Fruit fly (Drosophila melanogaster) whole organism, embryonic: ENCODE measurements around the gene osk.
A peak's percentile ranks its signal among the peaks of the same experiment; 100 is the strongest.

Experiments used
- Abd-B ChIP-seq: fragments of 200-800 bp; sonication (Bioruptor generic); optimal IDR thresholded peaks from 2 replicates; lab custom pipeline; 2018; ENCODE audit warnings: missing biosample characterization, mild to moderate bottlenecking, missing genetic modification characterization, moderate library complexity
- BtbVII ChIP-seq: fragments of 200-800 bp; sonication (Bioruptor generic); optimal IDR thresholded peaks from 3 replicates; lab custom pipeline; 2017; ENCODE audit warnings: missing biosample characterization, mild to moderate bottlenecking, missing genetic modification characterization
- CG10321 ChIP-seq: fragments of 200-800 bp; sonication (Bioruptor generic); IDR thresholded peaks from 2 replicates; pipeline ENCODE4 v1.3.6; 2022; ENCODE audit warnings: missing biosample characterization, missing genetic modification characterization
- CG10462 ChIP-seq: fragments of 200-800 bp; sonication (Bioruptor generic); optimal IDR thresholded peaks from 2 replicates; lab custom pipeline; 2016; ENCODE audit warnings: missing biosample characterization, missing genetic modification characterization
- CG10654 ChIP-seq: fragments of 200-800 bp; sonication (Bioruptor generic); optimal IDR thresholded peaks from 2 replicates; lab custom pipeline; 2016; ENCODE audit warnings: missing biosample characterization, missing genetic modification characterization
- CG11696 ChIP-seq: fragments of 200-800 bp; sonication (Bioruptor generic); IDR thresholded peaks from 2 replicates; pipeline ENCODE4 v1.3.6; 2022; ENCODE audit warnings: missing biosample characterization, missing genetic modification characterization
- CG11723 ChIP-seq: fragments of 200-800 bp; sonication (Bioruptor generic); optimal IDR thresholded peaks from 2 replicates; lab custom pipeline; 2017; ENCODE audit warnings: missing biosample characterization, mild to moderate bottlenecking, missing genetic modification characterization
- CG12071 ChIP-seq: fragments of 200-800 bp; sonication (Bioruptor generic); optimal IDR thresholded peaks from 3 replicates; lab custom pipeline; 2018; ENCODE audit warnings: missing biosample characterization, mild to moderate bottlenecking, missing genetic modification characterization
- CG12104 ChIP-seq: fragments of 200-800 bp; sonication (Bioruptor generic); optimal IDR thresholded peaks from 3 replicates; lab custom pipeline; 2016; ENCODE audit warnings: missing biosample characterization, missing genetic modification characterization
- CG14710 ChIP-seq: fragments of 200-800 bp; sonication (Bioruptor generic); optimal IDR thresholded peaks from 3 replicates; lab custom pipeline; 2019; ENCODE audit warnings: missing biosample characterization, mild to moderate bottlenecking, missing genetic modification characterization, moderate library complexity
- CG1529 ChIP-seq: fragments of 200-800 bp; sonication (Bioruptor generic); optimal IDR thresholded peaks from 3 replicates; lab custom pipeline; 2018; ENCODE audit warnings: missing biosample characterization, missing genetic modification characterization
- CG1602 ChIP-seq: fragments of 200-800 bp; sonication (Bioruptor generic); optimal IDR thresholded peaks from 3 replicates; lab custom pipeline; 2016; ENCODE audit warnings: missing biosample characterization, missing genetic modification characterization
- CG17359 ChIP-seq: fragments of 200-800 bp; sonication (Bioruptor generic); optimal IDR thresholded peaks from 3 replicates; lab custom pipeline; 2018; ENCODE audit warnings: missing biosample characterization, mild to moderate bottlenecking, missing genetic modification characterization, moderate library complexity
- CG18011 ChIP-seq: fragments of 200-800 bp; sonication (Bioruptor generic); optimal IDR thresholded peaks from 2 replicates; lab custom pipeline; 2017; ENCODE audit warnings: missing biosample characterization, missing genetic modification characterization, mild to moderate bottlenecking, moderate library complexity, missing genotype
- CG18764 ChIP-seq: fragments of 200-800 bp; sonication (Bioruptor generic); optimal IDR thresholded peaks from 3 replicates; lab custom pipeline; 2016; ENCODE audit warnings: missing biosample characterization, missing genetic modification characterization
- CG2889 ChIP-seq: fragments of 200-800 bp; sonication (Bioruptor generic); IDR thresholded peaks from 3 replicates; pipeline ENCODE4 v1.3.6; 2022; ENCODE audit warnings: missing biosample characterization, missing genetic modification characterization
- CG3281 ChIP-seq: fragments of 200-800 bp; sonication (Bioruptor generic); optimal IDR thresholded peaks from 3 replicates; lab custom pipeline; 2017; ENCODE audit warnings: missing biosample characterization, mild to moderate bottlenecking, missing genetic modification characterization
- CG4282 ChIP-seq: fragments of 200-800 bp; sonication (Bioruptor generic); optimal IDR thresholded peaks from 2 replicates; lab custom pipeline; 2016; ENCODE audit warnings: missing biosample characterization, missing genetic modification characterization
- CG6254 ChIP-seq: fragments of 200-800 bp; sonication (Bioruptor generic); optimal IDR thresholded peaks from 3 replicates; lab custom pipeline; 2017; ENCODE audit warnings: mild to moderate bottlenecking, missing biosample characterization, missing genetic modification reagents, missing genetic modification characterization
- CG7372 ChIP-seq: fragments of 200-800 bp; sonication (Bioruptor generic); IDR thresholded peaks from 2 replicates; pipeline ENCODE4 v1.3.6; 2022; ENCODE audit warnings: missing biosample characterization, missing genetic modification characterization
- CG9932 ChIP-seq: fragments of 200-800 bp; sonication (Bioruptor generic); IDR thresholded peaks from 2 replicates; pipeline ENCODE4 v1.3.6; 2022; ENCODE audit warnings: missing biosample characterization, missing genetic modification characterization
- Camta ChIP-seq: fragments of 200-800 bp; sonication (Bioruptor generic); optimal IDR thresholded peaks from 2 replicates; lab custom pipeline; 2016; ENCODE audit warnings: missing biosample characterization, missing genetic modification characterization
- CkIIα-i1 ChIP-seq: fragments of 200-800 bp; sonication (Bioruptor generic); IDR thresholded peaks from 2 replicates; pipeline ENCODE4 v1.3.6; 2022; ENCODE audit warnings: missing biosample characterization, missing genetic modification characterization
- Fer2 ChIP-seq: fragments of 200-800 bp; sonication (Bioruptor generic); optimal IDR thresholded peaks from 2 replicates; lab custom pipeline; 2018; ENCODE audit warnings: missing biosample characterization, mild to moderate bottlenecking, missing genetic modification characterization, moderate library complexity
- Fer3 ChIP-seq: fragments of 200-800 bp; sonication (Bioruptor generic); optimal IDR thresholded peaks from 2 replicates; lab custom pipeline; 2018; ENCODE audit warnings: missing biosample characterization, mild to moderate bottlenecking, missing genetic modification characterization, moderate library complexity
- Hr3 ChIP-seq: fragments of 200-800 bp; sonication (Bioruptor generic); optimal IDR thresholded peaks from 3 replicates; lab custom pipeline; 2016; ENCODE audit warnings: missing biosample characterization, missing genetic modification characterization
- Nf-YA ChIP-seq: fragments of 200-800 bp; sonication (Bioruptor generic); IDR thresholded peaks from 2 replicates; pipeline ENCODE4 v1.3.6; 2022; ENCODE audit warnings: missing biosample characterization, missing genetic modification characterization
- Oli ChIP-seq: fragments of 200-800 bp; sonication (Bioruptor generic); optimal IDR thresholded peaks from 2 replicates; lab custom pipeline; 2018; ENCODE audit warnings: missing biosample characterization, mild to moderate bottlenecking, missing genetic modification characterization, moderate library complexity
- Ptx1 ChIP-seq: fragments of 200-800 bp; sonication (Bioruptor generic); IDR thresholded peaks from 2 replicates; pipeline ENCODE4 v1.3.6; 2022; ENCODE audit warnings: missing biosample characterization, missing genetic modification characterization
- Ravus ChIP-seq: fragments of 200-800 bp; sonication (Bioruptor generic); IDR thresholded peaks from 2 replicates; pipeline ENCODE4 v1.3.6; 2022; ENCODE audit warnings: missing biosample characterization, missing genetic modification characterization
- Rfx ChIP-seq: fragments of 200-800 bp; sonication (Bioruptor generic); IDR thresholded peaks from 2 replicates; pipeline ENCODE4 v1.3.6; 2022; ENCODE audit warnings: missing biosample characterization, missing genetic modification characterization
- Tbp ChIP-seq: fragments of >200 bp; optimal IDR thresholded peaks from 2 replicates; lab custom pipeline; 2018; ENCODE audit warnings: missing biosample characterization, missing genetic modification characterization
- Xbp1 ChIP-seq: fragments of 200-800 bp; sonication (Bioruptor generic); optimal IDR thresholded peaks from 3 replicates; lab custom pipeline; 2016; ENCODE audit warnings: missing biosample characterization, mild to moderate bottlenecking, missing genetic modification characterization
- chif ChIP-seq, 2 experiments: fragments of 200-800 bp; sonication (Bioruptor generic); optimal IDR thresholded peaks; 3 replicates each; lab custom pipeline; 2016; ENCODE audit warnings: missing biosample characterization in 2 of 2, missing genetic modification characterization in 2 of 2
- chm ChIP-seq: fragments of 200-800 bp; sonication (Bioruptor generic); IDR thresholded peaks from 2 replicates; pipeline ENCODE4 v1.3.6; 2022; ENCODE audit warnings: missing biosample characterization, missing genetic modification characterization
- danr ChIP-seq: fragments of 200-800 bp; sonication (Bioruptor generic); IDR thresholded peaks from 2 replicates; pipeline ENCODE4 v1.3.6; 2022; ENCODE audit warnings: missing biosample characterization, missing genetic modification characterization
- ewg ChIP-seq: fragments of 200-800 bp; sonication (Bioruptor generic); optimal IDR thresholded peaks from 3 replicates; lab custom pipeline; 2017; ENCODE audit warnings: mild to moderate bottlenecking, missing biosample characterization, missing genetic modification reagents, missing genetic modification characterization
- gfzf ChIP-seq: fragments of 200-800 bp; sonication (Bioruptor generic); optimal IDR thresholded peaks from 2 replicates; lab custom pipeline; 2016; ENCODE audit warnings: missing biosample characterization, mild to moderate bottlenecking, missing genetic modification characterization, moderate library complexity
- hb ChIP-seq: fragments of 200-800 bp; sonication (Bioruptor generic); IDR thresholded peaks from 3 replicates; pipeline ENCODE4 v1.3.6; 2022; ENCODE audit warnings: missing biosample characterization, missing genetic modification characterization; ENCODE audit not compliant: partially characterized antibody
- her ChIP-seq: fragments of 200-800 bp; sonication (Bioruptor generic); optimal IDR thresholded peaks from 2 replicates; lab custom pipeline; 2016; ENCODE audit warnings: missing biosample characterization, missing genetic modification characterization
- knrl ChIP-seq: fragments of 200-800 bp; sonication (Bioruptor generic); IDR thresholded peaks from 3 replicates; pipeline ENCODE4 v1.3.6; 2022; ENCODE audit warnings: missing biosample characterization, missing genetic modification characterization; ENCODE audit not compliant: partially characterized antibody
- nerfin-1 ChIP-seq: fragments of 200-800 bp; sonication (Bioruptor generic); optimal IDR thresholded peaks from 3 replicates; lab custom pipeline; 2019; ENCODE audit warnings: missing biosample characterization, mild to moderate bottlenecking, missing genetic modification characterization, moderate library complexity
- nerfin-2 ChIP-seq: fragments of 200-800 bp; sonication (Bioruptor generic); IDR thresholded peaks from 2 replicates; pipeline ENCODE4 v1.3.6; 2022; ENCODE audit warnings: missing biosample characterization, missing genetic modification characterization; ENCODE audit not compliant: partially characterized antibody
- pho ChIP-seq: fragments of 200-800 bp; sonication (Bioruptor generic); optimal IDR thresholded peaks from 2 replicates; lab custom pipeline; 2016; ENCODE audit warnings: missing biosample characterization, missing genetic modification characterization
- row ChIP-seq: fragments of 200-800 bp; sonication (Bioruptor generic); IDR thresholded peaks from 3 replicates; pipeline ENCODE4 v1.3.6; 2022; ENCODE audit warnings: missing biosample characterization, missing genetic modification characterization
- shn ChIP-seq: fragments of 200-800 bp; sonication (Bioruptor generic); optimal IDR thresholded peaks from 3 replicates; lab custom pipeline; 2016; ENCODE audit warnings: missing biosample characterization, missing genetic modification characterization
- slbo ChIP-seq: fragments of 200-800 bp; sonication (Bioruptor generic); IDR thresholded peaks from 2 replicates; pipeline ENCODE4 v1.3.6; 2022; ENCODE audit warnings: missing biosample characterization, missing genetic modification characterization
- stc ChIP-seq: fragments of 200-800 bp; sonication (Bioruptor generic); IDR thresholded peaks from 2 replicates; pipeline ENCODE4 v1.3.6; 2022; ENCODE audit warnings: missing biosample characterization, missing genetic modification characterization
- stwl ChIP-seq: fragments of 200-800 bp; sonication (Bioruptor generic); optimal IDR thresholded peaks from 3 replicates; lab custom pipeline; 2018; ENCODE audit warnings: missing biosample characterization, mild to moderate bottlenecking, missing genetic modification characterization, moderate library complexity
- sug ChIP-seq: fragments of 200-800 bp; optimal IDR thresholded peaks from 2 replicates; lab custom pipeline; 2019; ENCODE audit warnings: missing biosample characterization, mild to moderate bottlenecking, missing genetic modification characterization, moderate library complexity
- wor ChIP-seq: fragments of 200-800 bp; sonication (Bioruptor generic); IDR thresholded peaks from 2 replicates; pipeline ENCODE4 v1.3.6; 2022; ENCODE audit warnings: missing biosample characterization, missing genetic modification characterization

osk gene

DNA sequence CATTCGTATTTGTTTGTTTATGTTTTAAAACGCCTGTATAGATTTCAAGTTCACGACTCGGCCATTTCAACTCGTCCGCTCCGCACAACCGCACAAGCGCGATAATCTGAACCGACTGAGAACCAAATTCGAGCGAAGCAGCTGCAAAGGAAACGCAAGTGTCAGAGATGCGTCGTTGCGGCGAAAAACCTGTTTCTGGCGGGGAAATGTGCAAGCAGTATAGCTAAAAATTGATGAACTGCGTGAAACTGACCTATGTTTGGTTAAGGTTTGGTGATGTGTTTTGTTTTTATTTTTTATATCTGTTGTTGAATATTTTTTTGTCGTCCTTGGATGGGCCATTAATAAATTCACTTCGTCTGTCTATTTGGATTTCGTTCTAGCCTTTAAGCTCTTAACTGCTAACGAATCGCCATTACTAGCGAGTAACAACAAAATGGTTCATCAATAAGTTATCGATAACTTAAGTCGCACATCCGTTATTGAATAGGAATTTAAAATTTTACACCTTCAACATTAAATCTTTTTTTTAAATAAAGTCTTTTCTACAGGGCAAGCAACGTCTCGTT lies 3.1 kb upstream of the osk start, which contains the start of gene pyd (continued):
- TF ChIP-seq CG3281 (GFP tag; lab: Kevin White, UChicago), result peak; percentile 59
- peak; percentile 75 for TF ChIP-seq sug (tag; lab: Kevin White, UChicago)
- TF ChIP-seq CG4282 (GFP tag; lab: Kevin White, UChicago), result peak; percentile 51
- no peak for TF ChIP-seq wor (GFP tag; lab: Robert Waterston, UW)
- peak; percentile 63 for TF ChIP-seq CG9932
- TF ChIP-seq CG14710 (tag; lab: Kevin White, UChicago), result peak; percentile 74
- peak; percentile 43 for TF ChIP-seq CG18011 (GFP tag; lab: Kevin White, UChicago)
- peak; percentile 53 for TF ChIP-seq CG10462 (GFP tag; lab: Kevin White, UChicago)
- peak; percentile 92 for TF ChIP-seq chm (GFP tag; lab: Robert Waterston, UW)
- TF ChIP-seq pho (GFP tag; lab: Kevin White, UChicago), result peak; percentile 56
- TF ChIP-seq ewg (GFP tag; lab: Kevin White, UChicago), result peak; percentile 77
- peak; percentile 65 for TF ChIP-seq Camta (GFP tag; lab: Kevin White, UChicago)
- peak; percentile 34 for TF ChIP-seq CG18764 (GFP tag; lab: Kevin White, UChicago)
- TF ChIP-seq Tbp (GFP tag; lab: Kevin White, UChicago), result peak; percentile 41
- TF ChIP-seq stwl (tag; lab: Kevin White, UChicago), result peak; percentile 75
- TF ChIP-seq CG10321 (GFP tag; lab: Robert Waterston, UW), result no peak
- peak; percentile 38 for TF ChIP-seq Oli (tag; lab: Kevin White, UChicago)
- no peak for TF ChIP-seq CG2889 (GFP tag; lab: Robert Waterston, UW)
- peak; percentile 47 for TF ChIP-seq slbo
- TF ChIP-seq CG17359 (tag; lab: Kevin White, UChicago), result peak; percentile 37
- peak; percentile 49 to 60 for TF ChIP-seq chif (GFP tag; optimal IDR thresholded peaks at IDR 0.05; lab: Kevin White, UChicago)
- peak; percentile 13 for TF ChIP-seq CG12104 (GFP tag; lab: Kevin White, UChicago)
- TF ChIP-seq Abd-B (GFP tag; lab: Kevin White, UChicago), result peak; percentile 29
- peak; percentile 36 for TF ChIP-seq CG11723
- TF ChIP-seq BtbVII (GFP tag; lab: Kevin White, UChicago), result peak; percentile 5
- no peak; the same call in 2 of the 3 replicates for TF ChIP-seq knrl (GFP tag; lab: Robert Waterston, UW)
- peak; percentile 55 for TF ChIP-seq Ptx1 (GFP tag; lab: Robert Waterston, UW)
- TF ChIP-seq CG10654, result peak; percentile 44
- peak; percentile 55 for TF ChIP-seq her (GFP tag; lab: Kevin White, UChicago)
- TF ChIP-seq Ravus (GFP tag; lab: Robert Waterston, UW), result no peak
- peak; percentile 47 for TF ChIP-seq CG6254 (GFP tag; lab: Kevin White, UChicago)
- no peak for TF ChIP-seq Nf-YA (GFP tag; lab: Robert Waterston, UW)
- TF ChIP-seq row (GFP tag; lab: Robert Waterston, UW), result peak; percentile 92
- TF ChIP-seq shn (GFP tag; lab: Kevin White, UChicago), result peak; percentile 70
- peak; percentile 63 for TF ChIP-seq Rfx (GFP tag; lab: Robert Waterston, UW)
- no peak for TF ChIP-seq hb
- peak; percentile 58 for TF ChIP-seq nerfin-1 (tag; lab: Kevin White, UChicago)
- no peak for TF ChIP-seq CG7372 (GFP tag; lab: Robert Waterston, UW)
- peak; percentile 68 for TF ChIP-seq Xbp1
- TF ChIP-seq Hr3 (GFP tag; lab: Kevin White, UChicago), result peak; percentile 58
- TF ChIP-seq CG11696 (GFP tag; lab: Robert Waterston, UW), result no peak
- no peak for TF ChIP-seq Fer2 (tag; lab: Kevin White, UChicago)
- TF ChIP-seq Fer3 (tag; lab: Kevin White, UChicago), result peak; percentile 41
- no peak for TF ChIP-seq nerfin-2
- TF ChIP-seq CG1602 (GFP tag; lab: Kevin White, UChicago), result peak; percentile 36
- TF ChIP-seq CkIIα-i1 (GFP tag; lab: Robert Waterston, UW), result no peak
- peak; percentile 25 for TF ChIP-seq CG12071 (GFP tag; lab: Kevin White, UChicago)
- peak; percentile 23; the same call in 1 of the 2 replicates for TF ChIP-seq danr (GFP tag; lab: Robert Waterston, UW)
- TF ChIP-seq gfzf (GFP tag; lab: Kevin White, UChicago), result peak; percentile 30
- TF ChIP-seq stc, result no peak
- TF ChIP-seq CG1529 (GFP tag; lab: Kevin White, UChicago), result peak; percentile 36
